Worm (Caenorhabditis elegans) whole organism, mixed stage, embryonic: ENCODE results near the gene C02E7.8.

Experiments
- blmp-1 ChIP-seq: fragments of 150-350 bp; optimal IDR thresholded peaks from 2 replicates; lab custom pipeline; 2014; ENCODE audit warnings: missing biosample characterization, missing genetic modification characterization
- ces-1 ChIP-seq: fragments of 150-350 bp; optimal IDR thresholded peaks from 2 replicates; lab custom pipeline; 2014; ENCODE audit warnings: missing biosample characterization, missing genetic modification reagents, missing genetic modification characterization
- elt-1 ChIP-seq: sonication (generic microtip); optimal IDR thresholded peaks from 2 replicates; lab custom pipeline; 2017; ENCODE audit warnings: missing genetic modification characterization, mild to moderate bottlenecking, missing compliant biosample characterization, antibody characterized with exemption, moderate library complexity, borderline replicate concordance; ENCODE audit not compliant: insufficient read depth
- lin-13 ChIP-seq: fragments of 150-350 bp; optimal IDR thresholded peaks from 2 replicates; lab custom pipeline; 2014; ENCODE audit warnings: missing biosample characterization, missing genetic modification characterization
- lsy-2 ChIP-seq: fragments of 150-350 bp; optimal IDR thresholded peaks from 2 replicates; lab custom pipeline; 2014; ENCODE audit warnings: missing biosample characterization, missing genetic modification characterization
- mep-1 ChIP-seq: fragments of 150-350 bp; optimal IDR thresholded peaks from 2 replicates; lab custom pipeline; 2017; ENCODE audit warnings: missing biosample characterization, missing genetic modification reagents, missing genetic modification characterization, inconsistent platforms
- nhr-237 ChIP-seq: fragments of 150-350 bp; optimal IDR thresholded peaks from 2 replicates; lab custom pipeline; 2014; ENCODE audit warnings: missing biosample characterization, missing genetic modification characterization
- nhr-28 ChIP-seq: fragments of 150-350 bp; optimal IDR thresholded peaks from 2 replicates; lab custom pipeline; 2014; ENCODE audit warnings: missing biosample characterization, missing genetic modification characterization
- pha-4 ChIP-seq: fragments of 150-350 bp; optimal IDR thresholded peaks from 2 replicates; lab custom pipeline; 2018; ENCODE audit warnings: missing biosample characterization, missing genetic modification reagents, missing genetic modification characterization
- sem-2 ChIP-seq: fragments of 200-800 bp; sonication (Bioruptor generic); optimal IDR thresholded peaks from 2 replicates; lab custom pipeline; 2018; ENCODE audit warnings: mild to moderate bottlenecking, missing genetic modification characterization, missing compliant biosample characterization
- unc-39 ChIP-seq: fragments of 150-350 bp; optimal IDR thresholded peaks from 2 replicates; lab custom pipeline; 2014; ENCODE audit warnings: missing biosample characterization, missing genetic modification characterization
- unc-62 ChIP-seq: fragments of 150-350 bp; optimal IDR thresholded peaks from 2 replicates; lab custom pipeline; 2014; ENCODE audit warnings: missing biosample characterization, missing genetic modification reagents, missing genetic modification characterization

ce11 chrV:4870627-4871026, 50.0 kb downstream of the C02E7.8 start:
- TF ChIP-seq nhr-28 (tag; lab: Kevin White, UChicago) (no peak), nhr-237 (tag; lab: Kevin White, UChicago) (no peak), ces-1 (GFP tag; lab: Kevin White, UChicago) (no peak), sem-2 (GFP tag; lab: Kevin White, UChicago) (no peak), unc-62 (GFP tag; lab: Kevin White, UChicago) (no peak), lin-13 (no peak), unc-39 (no peak), blmp-1 (tag; lab: Kevin White, UChicago) (no peak), elt-1 (tag; lab: Kevin White, UChicago) (no peak), lsy-2 (tag; lab: Kevin White, UChicago) (no peak), mep-1 (tag; lab: Kevin White, UChicago) (no peak), pha-4 (tag; lab: Kevin White, UChicago) (no peak)
